Fruit fly (Drosophila melanogaster) whole organism, embryonic: ENCODE results near the gene ATPsynbeta.

Experiments used
- CG10274 ChIP-seq: fragments of 200-800 bp; sonication (Bioruptor generic); optimal IDR thresholded peaks from 3 replicates; lab custom pipeline; 2017; ENCODE audit warnings: missing biosample characterization, mild to moderate bottlenecking, missing genetic modification characterization
- CG10431 ChIP-seq: fragments of 200-800 bp; sonication (Bioruptor generic); optimal IDR thresholded peaks from 3 replicates; lab custom pipeline; 2018; ENCODE audit warnings: missing biosample characterization, mild to moderate bottlenecking, missing genetic modification characterization
- CG10543 ChIP-seq: fragments of 200-800 bp; sonication (Bioruptor generic); optimal IDR thresholded peaks from 3 replicates; lab custom pipeline; 2017; ENCODE audit warnings: missing biosample characterization, mild to moderate bottlenecking, missing genetic modification characterization, moderate library complexity
- CG10959 ChIP-seq: fragments of 200-800 bp; sonication (Bioruptor generic); IDR thresholded peaks from 2 replicates; pipeline ENCODE4 v1.3.6; 2022; ENCODE audit warnings: missing biosample characterization, missing genetic modification characterization
- CG11093 ChIP-seq: fragments of 200-800 bp; sonication (Bioruptor generic); IDR thresholded peaks from 3 replicates; pipeline ENCODE4 v1.3.6; 2022; ENCODE audit warnings: missing biosample characterization, missing genetic modification characterization
- CG11504 ChIP-seq: fragments of 200-800 bp; sonication (Bioruptor generic); optimal IDR thresholded peaks from 3 replicates; lab custom pipeline; 2019; ENCODE audit warnings: missing biosample characterization, mild to moderate bottlenecking, missing genetic modification characterization, moderate library complexity
- CG12299 ChIP-seq: fragments of 200-800 bp; sonication (Bioruptor generic); optimal IDR thresholded peaks from 2 replicates; lab custom pipeline; 2018; ENCODE audit warnings: missing biosample characterization, mild to moderate bottlenecking, missing genetic modification characterization
- CG12659 ChIP-seq: fragments of 200-800 bp; sonication (Bioruptor generic); optimal IDR thresholded peaks from 3 replicates; lab custom pipeline; 2017; ENCODE audit warnings: mild to moderate bottlenecking, missing biosample characterization, missing genetic modification reagents, missing genetic modification characterization
- CG12744 ChIP-seq: fragments of 200-800 bp; sonication (Bioruptor generic); optimal IDR thresholded peaks from 2 replicates; lab custom pipeline; 2016; ENCODE audit warnings: missing biosample characterization, missing genetic modification characterization
- CG15073 ChIP-seq: fragments of 200-800 bp; sonication (Bioruptor generic); optimal IDR thresholded peaks from 2 replicates; lab custom pipeline; 2016; ENCODE audit warnings: missing biosample characterization, missing genetic modification characterization
- CG15696 ChIP-seq: fragments of 200-800 bp; sonication (Bioruptor generic); optimal IDR thresholded peaks from 2 replicates; lab custom pipeline; 2019; ENCODE audit warnings: missing biosample characterization, mild to moderate bottlenecking, missing genetic modification characterization, moderate library complexity
- CG1603 ChIP-seq: fragments of 200-800 bp; sonication (Bioruptor generic); optimal IDR thresholded peaks from 2 replicates; lab custom pipeline; 2019; ENCODE audit warnings: missing biosample characterization, mild to moderate bottlenecking, missing genetic modification characterization, moderate library complexity
- CG16815 ChIP-seq: fragments of 200-800 bp; sonication (Bioruptor generic); optimal IDR thresholded peaks from 3 replicates; lab custom pipeline; 2017; ENCODE audit warnings: missing biosample characterization, mild to moderate bottlenecking, missing genetic modification characterization
- CG18011 ChIP-seq: fragments of 200-800 bp; sonication (Bioruptor generic); optimal IDR thresholded peaks from 2 replicates; lab custom pipeline; 2017; ENCODE audit warnings: missing biosample characterization, missing genetic modification characterization, mild to moderate bottlenecking, moderate library complexity, missing genotype
- CG18262 ChIP-seq: fragments of 200-800 bp; optimal IDR thresholded peaks from 3 replicates; lab custom pipeline; 2019; ENCODE audit warnings: missing biosample characterization, mild to moderate bottlenecking, missing genetic modification characterization, moderate library complexity
- CG3065 ChIP-seq: fragments of 200-800 bp; sonication (Bioruptor generic); optimal IDR thresholded peaks from 2 replicates; lab custom pipeline; 2016; ENCODE audit warnings: missing biosample characterization, missing genetic modification characterization
- CG4360 ChIP-seq: fragments of 200-800 bp; sonication (Bioruptor generic); IDR thresholded peaks from 2 replicates; pipeline ENCODE4 v1.3.6; 2022; ENCODE audit warnings: missing biosample characterization, missing genetic modification characterization
- CG4404 ChIP-seq: fragments of 200-800 bp; sonication (Bioruptor generic); IDR thresholded peaks from 2 replicates; pipeline ENCODE4 v1.3.6; 2022; ENCODE audit warnings: missing biosample characterization, missing genetic modification characterization
- CG4820 ChIP-seq: fragments of 200-800 bp; sonication (Bioruptor generic); optimal IDR thresholded peaks from 3 replicates; lab custom pipeline; 2016; ENCODE audit warnings: missing biosample characterization, missing genetic modification characterization
- CG7839 ChIP-seq: fragments of 200-800 bp; sonication (Bioruptor generic); optimal IDR thresholded peaks from 3 replicates; lab custom pipeline; 2018; ENCODE audit warnings: missing biosample characterization, mild to moderate bottlenecking, missing genetic modification characterization, moderate library complexity
- CG8359 ChIP-seq: fragments of 200-800 bp; sonication (Bioruptor generic); optimal IDR thresholded peaks from 2 replicates; lab custom pipeline; 2017; ENCODE audit warnings: missing biosample characterization, mild to moderate bottlenecking, missing genetic modification characterization, borderline replicate concordance
- Chrac-16 ChIP-seq: fragments of 200-800 bp; sonication (Bioruptor generic); optimal IDR thresholded peaks from 3 replicates; lab custom pipeline; 2016; ENCODE audit warnings: missing biosample characterization, missing genetic modification characterization
- D19B ChIP-seq: fragments of 200-800 bp; sonication (Bioruptor generic); optimal IDR thresholded peaks from 2 replicates; lab custom pipeline; 2017; ENCODE audit warnings: missing biosample characterization, mild to moderate bottlenecking, missing genetic modification characterization
- Dek ChIP-seq: fragments of 200-800 bp; sonication (Bioruptor generic); optimal IDR thresholded peaks from 3 replicates; lab custom pipeline; 2019; ENCODE audit warnings: missing biosample characterization, mild to moderate bottlenecking, missing genetic modification characterization, moderate library complexity
- Fer1 ChIP-seq: fragments of 200-800 bp; sonication (Bioruptor generic); optimal IDR thresholded peaks from 2 replicates; lab custom pipeline; 2017; ENCODE audit warnings: missing biosample characterization, mild to moderate bottlenecking, missing genetic modification characterization
- Hand ChIP-seq: fragments of 200-800 bp; sonication (Bioruptor generic); optimal IDR thresholded peaks from 2 replicates; lab custom pipeline; 2017; ENCODE audit warnings: mild to moderate bottlenecking, missing biosample characterization, missing genetic modification reagents, missing genetic modification characterization
- Hr51 ChIP-seq, 2 experiments: fragments of 200-800 bp; sonication (Bioruptor generic); optimal IDR thresholded peaks; 2 replicates in 1 of 2; 3 replicates in 1 of 2; lab custom pipeline; 2016 to 2018; ENCODE audit warnings: missing biosample characterization in 2 of 2, missing genetic modification characterization in 2 of 2, mild to moderate bottlenecking in 1 of 2, moderate library complexity in 1 of 2
- Opbp ChIP-seq: fragments of 200-800 bp; sonication (Bioruptor generic); IDR thresholded peaks from 3 replicates; pipeline ENCODE4 v1.3.6; 2022; ENCODE audit warnings: missing biosample characterization, missing genetic modification characterization; ENCODE audit not compliant: partially characterized antibody
- Ravus ChIP-seq: fragments of 200-800 bp; sonication (Bioruptor generic); IDR thresholded peaks from 2 replicates; pipeline ENCODE4 v1.3.6; 2022; ENCODE audit warnings: missing biosample characterization, missing genetic modification characterization
- Sox100B ChIP-seq: fragments of 200-800 bp; sonication (Bioruptor generic); optimal IDR thresholded peaks from 3 replicates; lab custom pipeline; 2018; ENCODE audit warnings: missing biosample characterization, mild to moderate bottlenecking, missing genetic modification characterization
- TFAM ChIP-seq: fragments of 200-800 bp; sonication (Bioruptor generic); optimal IDR thresholded peaks from 2 replicates; lab custom pipeline; 2017; ENCODE audit warnings: missing biosample characterization, missing genetic modification characterization, inconsistent platforms
- Xrp1 ChIP-seq: fragments of 200-800 bp; sonication (Bioruptor generic); IDR thresholded peaks from 2 replicates; pipeline ENCODE4 v1.3.6; 2022; ENCODE audit warnings: missing biosample characterization, missing genetic modification characterization
- YL-1 ChIP-seq: fragments of 200-800 bp; sonication (Bioruptor generic); optimal IDR thresholded peaks from 3 replicates; lab custom pipeline; 2017; ENCODE audit warnings: missing biosample characterization, mild to moderate bottlenecking, missing genetic modification characterization
- amos ChIP-seq: fragments of 200-800 bp; sonication (Bioruptor generic); IDR thresholded peaks from 2 replicates; pipeline ENCODE4 v1.3.6; 2022; ENCODE audit warnings: missing biosample characterization, missing genetic modification characterization; ENCODE audit not compliant: partially characterized antibody
- az2 ChIP-seq: fragments of 200-800 bp; sonication (Bioruptor generic); optimal IDR thresholded peaks from 3 replicates; lab custom pipeline; 2016; ENCODE audit warnings: missing biosample characterization, missing genetic modification characterization
- cad ChIP-seq: fragments of >200 bp; optimal IDR thresholded peaks from 2 replicates; lab custom pipeline; 2017; ENCODE audit warnings: missing biosample characterization, missing genetic modification characterization
- crol ChIP-seq: fragments of 200-800 bp; sonication (Bioruptor generic); IDR thresholded peaks from 2 replicates; pipeline ENCODE4 v1.3.6; 2022; ENCODE audit warnings: missing biosample characterization, missing genetic modification characterization
- cwo ChIP-seq: fragments of 200-800 bp; sonication (Bioruptor generic); optimal IDR thresholded peaks from 3 replicates; lab custom pipeline; 2017; ENCODE audit warnings: missing biosample characterization, missing genetic modification characterization, mild to moderate bottlenecking, moderate library complexity, missing genetic modification reagents
- eve ChIP-seq, 2 experiments: fragments of >200 bp; optimal IDR thresholded peaks; 2 replicates each; lab custom pipeline; 2017; ENCODE audit warnings: missing biosample characterization in 2 of 2, missing genetic modification characterization in 2 of 2
- fd96Cb ChIP-seq: fragments of 200-800 bp; sonication (Bioruptor generic); optimal IDR thresholded peaks from 2 replicates; lab custom pipeline; 2018; ENCODE audit warnings: missing biosample characterization, mild to moderate bottlenecking, missing genetic modification characterization, moderate library complexity
- jumu ChIP-seq: fragments of 200-800 bp; sonication (Bioruptor generic); optimal IDR thresholded peaks from 3 replicates; lab custom pipeline; 2016; ENCODE audit warnings: missing biosample characterization, missing genetic modification characterization
- lilli ChIP-seq: fragments of 200-800 bp; sonication (Bioruptor generic); optimal IDR thresholded peaks from 3 replicates; lab custom pipeline; 2016; ENCODE audit warnings: missing biosample characterization, missing genetic modification characterization
- nau ChIP-seq: fragments of 200-800 bp; sonication (Bioruptor generic); optimal IDR thresholded peaks from 3 replicates; lab custom pipeline; 2017; ENCODE audit warnings: missing biosample characterization, mild to moderate bottlenecking, missing genetic modification characterization, missing genetic modification reagents
- org-1 ChIP-seq: fragments of 200-800 bp; sonication (Bioruptor generic); optimal IDR thresholded peaks from 2 replicates; lab custom pipeline; 2017; ENCODE audit warnings: missing biosample characterization, missing genetic modification characterization
- pzg ChIP-seq: fragments of 200-800 bp; sonication (Bioruptor generic); optimal IDR thresholded peaks from 3 replicates; lab custom pipeline; 2018; ENCODE audit warnings: missing biosample characterization, mild to moderate bottlenecking, missing genetic modification characterization, moderate library complexity
- salm ChIP-seq: fragments of 200-800 bp; sonication (Bioruptor generic); optimal IDR thresholded peaks from 2 replicates; lab custom pipeline; 2018; ENCODE audit warnings: missing biosample characterization, mild to moderate bottlenecking, missing genetic modification characterization
- schlank ChIP-seq: fragments of 200-800 bp; sonication (Bioruptor generic); optimal IDR thresholded peaks from 2 replicates; lab custom pipeline; 2018; ENCODE audit warnings: missing biosample characterization, mild to moderate bottlenecking, missing genetic modification characterization
- unc-4 ChIP-seq: fragments of 200-800 bp; sonication (Bioruptor generic); IDR thresholded peaks from 2 replicates; pipeline ENCODE4 v1.3.6; 2022; ENCODE audit warnings: missing biosample characterization, missing genetic modification characterization; ENCODE audit not compliant: partially characterized antibody
- vnd ChIP-seq: fragments of 200-800 bp; sonication (Bioruptor generic); IDR thresholded peaks from 3 replicates; pipeline ENCODE4 v1.3.6; 2022; ENCODE audit warnings: missing biosample characterization, missing genetic modification characterization; ENCODE audit not compliant: partially characterized antibody
- z ChIP-seq: fragments of 200-800 bp; sonication (Bioruptor generic); IDR thresholded peaks from 3 replicates; pipeline ENCODE4 v1.3.6; 2022; ENCODE audit warnings: missing biosample characterization, missing genetic modification characterization

ATPsynbeta gene

dm6 chr4:1053653-1054163 lies 22.4 kb downstream of the ATPsynbeta start, which contains the start of gene CaMKII (continued):
- TF ChIP-seq fd96Cb (tag; lab: Kevin White, UChicago) (peak; percentile 8), CG3065 (no peak), CG12744 (no peak), crol (GFP tag; lab: Robert Waterston, UW) (no peak), CG10431 (GFP tag; lab: Kevin White, UChicago) (no peak), CG4820 (GFP tag; lab: Kevin White, UChicago) (no peak), amos (GFP tag; lab: Robert Waterston, UW) (no peak), nau (GFP tag; lab: Kevin White, UChicago) (no peak), Chrac-16 (GFP tag; lab: Kevin White, UChicago) (no peak), Fer1 (GFP tag; lab: Kevin White, UChicago) (peak; percentile 21), Hand (GFP tag; lab: Kevin White, UChicago) (no peak), org-1 (GFP tag; lab: Kevin White, UChicago) (no peak), CG15696 (tag; lab: Kevin White, UChicago) (peak; percentile 13), CG12659 (peak; percentile 12), CG1603 (tag; lab: Kevin White, UChicago) (no peak), Xrp1 (GFP tag; lab: Robert Waterston, UW) (peak; percentile 62), CG10959 (no peak), Dek (tag; lab: Kevin White, UChicago) (no peak), Opbp (GFP tag; lab: Robert Waterston, UW) (no peak), CG11504 (tag; lab: Kevin White, UChicago) (no peak), TFAM (GFP tag; lab: Kevin White, UChicago) (no peak), CG7839 (tag; lab: Kevin White, UChicago) (peak; percentile 30), salm (no peak), pzg (GFP tag; lab: Kevin White, UChicago) (peak; percentile 13), unc-4 (GFP tag; lab: Robert Waterston, UW) (no peak), schlank (tag; lab: Kevin White, UChicago) (no peak), D19B (no peak), Sox100B (GFP tag; lab: Kevin White, UChicago) (peak; percentile 21), CG8359 (GFP tag; lab: Kevin White, UChicago) (no peak), CG10543 (GFP tag; lab: Kevin White, UChicago) (no peak), Hr51 (GFP tag; optimal IDR thresholded peaks at IDR 0.05; lab: Kevin White, UChicago) (no peak), jumu (GFP tag; lab: Kevin White, UChicago) (no peak), eve (GFP tag; optimal IDR thresholded peaks at IDR 0.05; lab: Kevin White, UChicago) (peak in 1 of 2 experiments; percentile 28), cad (no peak), YL-1 (GFP tag; lab: Kevin White, UChicago) (no peak), CG16815 (GFP tag; lab: Kevin White, UChicago) (no peak), z (GFP tag; lab: Robert Waterston, UW) (no peak), CG4404 (GFP tag; lab: Robert Waterston, UW) (no peak), lilli (GFP tag; lab: Kevin White, UChicago) (peak; percentile 30), CG4360 (GFP tag; lab: Robert Waterston, UW) (no peak), az2 (GFP tag; lab: Kevin White, UChicago) (peak; percentile 33), CG18262 (tag; lab: Kevin White, UChicago) (peak; percentile 50), CG10274 (GFP tag; lab: Kevin White, UChicago) (no peak), CG12299 (tag; lab: Kevin White, UChicago) (peak; percentile 48), vnd (GFP tag; lab: Robert Waterston, UW) (no peak), cwo (GFP tag; lab: Kevin White, UChicago) (no peak), CG18011 (GFP tag; lab: Kevin White, UChicago) (no peak), Ravus (GFP tag; lab: Robert Waterston, UW) (no peak), CG15073 (GFP tag; lab: Kevin White, UChicago) (no peak), CG11093 (GFP tag; lab: Robert Waterston, UW) (no peak)
